Worm (Caenorhabditis elegans) whole organism, L4 larva: ENCODE results near the gene T12A2.3.

Experiments used
- F26F4.8 ChIP-seq: fragments of 200-800 bp; sonication (Bioruptor generic); conservative IDR thresholded peaks from 2 replicates; pipeline ENCODE4 v1.3.6; 2022; ENCODE audit warnings: missing genetic modification characterization, missing compliant biosample characterization
- F44E2.7 ChIP-seq: fragments of 200-800 bp; sonication (Bioruptor generic); IDR thresholded peaks from 2 replicates; pipeline ENCODE4 v2.1.2; 2022; ENCODE audit warnings: missing genetic modification characterization, missing compliant biosample characterization
- T20F7.1 ChIP-seq: fragments of 200-800 bp; sonication (Bioruptor generic); optimal IDR thresholded peaks from 2 replicates; lab custom pipeline; 2018; ENCODE audit warnings: mild to moderate bottlenecking, missing genetic modification characterization, missing compliant biosample characterization
- Y5F2A.4 ChIP-seq: fragments of 200-800 bp; sonication (Bioruptor generic); optimal IDR thresholded peaks from 2 replicates; lab custom pipeline; 2018; ENCODE audit warnings: mild to moderate bottlenecking, missing genetic modification characterization, missing compliant biosample characterization
- ZK337.2 ChIP-seq: fragments of 200-800 bp; sonication (Bioruptor generic); IDR thresholded peaks from 2 replicates; pipeline ENCODE4 v1.3.6; 2022; ENCODE audit warnings: missing genetic modification reagents, missing genetic modification characterization, missing compliant biosample characterization
- aha-1 ChIP-seq: fragments of 150-350 bp; peaks from one replicate; lab custom pipeline; 2014; ENCODE audit warnings: missing biosample characterization, missing genetic modification characterization
- ceh-28 ChIP-seq: fragments of 150-350 bp; optimal IDR thresholded peaks from 2 replicates; lab custom pipeline; 2014; ENCODE audit warnings: missing biosample characterization, missing genetic modification reagents, missing genetic modification characterization
- ceh-44 ChIP-seq: fragments of 200-800 bp; sonication (Bioruptor generic); IDR thresholded peaks from 2 replicates; pipeline ENCODE4 v1.3.6; 2022; ENCODE audit warnings: missing genetic modification reagents, missing genetic modification characterization, missing compliant biosample characterization
- duxl-1 ChIP-seq: sonication (generic microtip); optimal IDR thresholded peaks from 2 replicates; lab custom pipeline; 2016; ENCODE audit warnings: mild to moderate bottlenecking, missing genetic modification characterization, moderate library complexity, missing compliant biosample characterization; ENCODE audit not compliant: poor library complexity
- egl-27 ChIP-seq: sonication (generic microtip); optimal IDR thresholded peaks from 3 replicates; lab custom pipeline; 2017; ENCODE audit warnings: missing biosample characterization, missing genetic modification reagents, missing genetic modification characterization
- fkh-10 ChIP-seq: fragments of 150-350 bp; optimal IDR thresholded peaks from 2 replicates; lab custom pipeline; 2014; ENCODE audit warnings: missing biosample characterization, missing genetic modification reagents, missing genetic modification characterization
- fos-1 ChIP-seq: fragments of 150-350 bp; optimal IDR thresholded peaks from 2 replicates; lab custom pipeline; 2014; ENCODE audit warnings: missing biosample characterization, missing genetic modification characterization
- gei-8 ChIP-seq: fragments of 200-800 bp; sonication (Bioruptor generic); optimal IDR thresholded peaks from 2 replicates; lab custom pipeline; 2018; ENCODE audit warnings: mild to moderate bottlenecking, missing genetic modification characterization, missing compliant biosample characterization
- lim-7 ChIP-seq: fragments of 200-800 bp; sonication (Bioruptor generic); IDR thresholded peaks from 2 replicates; pipeline ENCODE4 v1.3.6; 2022; ENCODE audit warnings: missing genetic modification characterization, missing compliant biosample characterization
- lin-29 ChIP-seq: fragments of 200-800 bp; sonication (Bioruptor generic); IDR thresholded peaks from 2 replicates; pipeline ENCODE4 v1.3.6; 2022; ENCODE audit warnings: missing genetic modification reagents, missing genetic modification characterization, missing compliant biosample characterization
- lin-39 ChIP-seq: fragments of 150-350 bp; optimal IDR thresholded peaks from 2 replicates; lab custom pipeline; 2014; ENCODE audit warnings: missing biosample characterization, missing genetic modification reagents, missing genetic modification characterization
- mxl-3 ChIP-seq: fragments of 200-800 bp; sonication (Bioruptor generic); optimal IDR thresholded peaks from 2 replicates; lab custom pipeline; 2018; ENCODE audit warnings: mild to moderate bottlenecking, missing genetic modification characterization, missing compliant biosample characterization
- nhr-237 ChIP-seq: sonication (generic microtip); optimal IDR thresholded peaks from 2 replicates; lab custom pipeline; 2017; ENCODE audit warnings: missing biosample characterization, missing genetic modification characterization
- nhr-25 ChIP-seq: sonication (generic microtip); optimal IDR thresholded peaks from 2 replicates; lab custom pipeline; 2017; ENCODE audit warnings: missing genetic modification characterization, mild to moderate bottlenecking, missing compliant biosample characterization, antibody characterized with exemption, moderate library complexity, borderline replicate concordance; ENCODE audit not compliant: insufficient read depth
- nhr-41 ChIP-seq: fragments of 200-800 bp; sonication (Bioruptor generic); IDR thresholded peaks from 2 replicates; pipeline ENCODE4 v1.3.6; 2022; ENCODE audit warnings: missing genetic modification reagents, missing genetic modification characterization, missing compliant biosample characterization
- nhr-76 ChIP-seq: fragments of 150-350 bp; optimal IDR thresholded peaks from 2 replicates; lab custom pipeline; 2014; ENCODE audit warnings: missing biosample characterization, missing genetic modification characterization
- nhr-77 ChIP-seq: fragments of 150-350 bp; optimal IDR thresholded peaks from 2 replicates; lab custom pipeline; 2014; ENCODE audit warnings: missing biosample characterization, missing genetic modification characterization
- pha-4 ChIP-seq, 2 experiments: fragments of 150-350 bp in 1 of 2; fragments of 200-800 bp in 1 of 2; sonication (Bioruptor generic) in 1 of 2; IDR thresholded peaks in 1 of 2; optimal IDR thresholded peaks in 1 of 2; 2 replicates each; pipeline versions ENCODE4 v1.3.6 to Lab custom; 2014 to 2022; ENCODE audit warnings: missing genetic modification characterization in 2 of 2, missing genetic modification reagents in 2 of 2, missing biosample characterization in 1 of 2, missing compliant biosample characterization in 1 of 2
- php-3 ChIP-seq: fragments of 200-800 bp; sonication (Bioruptor generic); IDR thresholded peaks from 2 replicates; pipeline ENCODE4 v1.3.6; 2022; ENCODE audit warnings: missing genetic modification reagents, missing genetic modification characterization, missing compliant biosample characterization
- pqm-1 ChIP-seq: sonication (generic microtip); optimal IDR thresholded peaks from 2 replicates; lab custom pipeline; 2017; ENCODE audit warnings: missing biosample characterization, missing genetic modification characterization
- saeg-2 ChIP-seq: fragments of 200-800 bp; sonication (Bioruptor generic); IDR thresholded peaks from 2 replicates; pipeline ENCODE4 v1.3.6; 2022; ENCODE audit warnings: missing genetic modification reagents, missing genetic modification characterization, missing compliant biosample characterization
- sdz-12 ChIP-seq: fragments of 200-800 bp; sonication (Bioruptor generic); optimal IDR thresholded peaks from 2 replicates; lab custom pipeline; 2018; ENCODE audit warnings: mild to moderate bottlenecking, missing genetic modification characterization, missing compliant biosample characterization
- set-16 ChIP-seq: fragments of 200-800 bp; sonication (Bioruptor generic); IDR thresholded peaks from 2 replicates; pipeline ENCODE4 v1.3.6; 2022; ENCODE audit warnings: missing genetic modification reagents, missing genetic modification characterization, missing compliant biosample characterization
- snpc-4 ChIP-seq: fragments of 150-350 bp; optimal IDR thresholded peaks from 2 replicates; lab custom pipeline; 2014; ENCODE audit warnings: missing biosample characterization, missing genetic modification characterization
- spr-3 ChIP-seq: fragments of 200-800 bp; sonication (Bioruptor generic); optimal IDR thresholded peaks from 2 replicates; lab custom pipeline; 2018; ENCODE audit warnings: mild to moderate bottlenecking, missing genetic modification characterization, missing compliant biosample characterization
- tag-97 ChIP-seq: fragments of 200-800 bp; sonication (Bioruptor generic); IDR thresholded peaks from 2 replicates; pipeline ENCODE4 v1.3.6; 2022; ENCODE audit warnings: missing genetic modification characterization, missing compliant biosample characterization
- tra-1 ChIP-seq: fragments of 200-800 bp; sonication (Bioruptor generic); IDR thresholded peaks from 2 replicates; pipeline ENCODE4 v1.3.6; 2022; ENCODE audit warnings: missing genetic modification reagents, missing genetic modification characterization, missing compliant biosample characterization
- unc-62 ChIP-seq, 3 experiments: fragments of 150-350 bp in 1 of 3; sonication (generic microtip); optimal IDR thresholded peaks in 2 of 3; peaks in 1 of 3; 1 replicate in 1 of 3; 2 replicates in 2 of 3; lab custom pipeline; 2014 to 2017; ENCODE audit warnings: missing biosample characterization in 3 of 3, missing genetic modification characterization in 3 of 3, missing genetic modification reagents in 3 of 3, missing genotype in 1 of 3
- zfp-2 ChIP-seq: sonication (generic microtip); optimal IDR thresholded peaks from 2 replicates; lab custom pipeline; 2016; ENCODE audit warnings: mild to moderate bottlenecking, missing genetic modification characterization, missing compliant biosample characterization

The T12A2.3 gene

ce11 chrIII:6265911-6266310 is 25.3 kb downstream of the T12A2.3 start, which contains the start of gene srg-6:
TSS of gene srg-6 (minus strand) at chrIII:6266011.
- TF ChIP-seq mxl-3 (GFP tag; lab: Kevin White, UChicago), result no peak
- no peak for TF ChIP-seq pha-4 (GFP tag; IDR thresholded peaks at IDR 0.05; lab: Robert Waterston, UW)
- no peak for TF ChIP-seq pha-4 (tag; optimal IDR thresholded peaks at IDR 0.05; lab: Kevin White, UChicago)
- TF ChIP-seq lin-29 (GFP tag; lab: Robert Waterston, UW), result no peak
- TF ChIP-seq Y5F2A.4 (GFP tag; lab: Kevin White, UChicago), result no peak
- no peak for TF ChIP-seq nhr-25 (tag; lab: Kevin White, UChicago)
- TF ChIP-seq php-3, result no peak
- TF ChIP-seq ceh-44 (GFP tag; lab: Robert Waterston, UW), result no peak
- no peak for TF ChIP-seq lin-39
- no peak for TF ChIP-seq lim-7 (GFP tag; lab: Robert Waterston, UW)
- no peak for TF ChIP-seq sdz-12 (GFP tag; lab: Kevin White, UChicago)
- TF ChIP-seq nhr-76 (tag; lab: Kevin White, UChicago), result no peak
- no peak for TF ChIP-seq ZK337.2
- TF ChIP-seq tag-97 (GFP tag; lab: Robert Waterston, UW), result no peak
- TF ChIP-seq egl-27 (tag; lab: Kevin White, UChicago), result no peak
- TF ChIP-seq fkh-10 (GFP tag; lab: Kevin White, UChicago), result no peak
- no peak for TF ChIP-seq tra-1 (GFP tag; lab: Robert Waterston, UW)
- no peak for TF ChIP-seq snpc-4 (tag; lab: Kevin White, UChicago)
- TF ChIP-seq fos-1 (tag; lab: Kevin White, UChicago), result no peak
- no peak for TF ChIP-seq F26F4.8 (GFP tag; lab: Robert Waterston, UW)

ce11 chrIII:6268061-6268460 is 27.4 kb downstream of the T12A2.3 start, which contains the start of gene srg-7:
TSS of gene srg-7 (minus strand) at chrIII:6268161.
- TF ChIP-seq tag-97 (GFP tag; lab: Robert Waterston, UW) (no peak), nhr-77 (tag; lab: Kevin White, UChicago) (no peak), mxl-3 (GFP tag; lab: Kevin White, UChicago) (no peak), zfp-2 (tag; lab: Kevin White, UChicago) (no peak), tra-1 (GFP tag; lab: Robert Waterston, UW) (no peak), nhr-237 (tag; lab: Kevin White, UChicago) (no peak), saeg-2 (GFP tag; lab: Robert Waterston, UW) (no peak), duxl-1 (tag; lab: Kevin White, UChicago) (no peak), ceh-28 (tag; lab: Kevin White, UChicago) (no peak)

- no peak for TF ChIP-seq snpc-4 (tag; lab: Kevin White, UChicago)
- TF ChIP-seq aha-1 (tag; lab: Kevin White, UChicago), result peak; percentile 33
- no peak for TF ChIP-seq nhr-41 (GFP tag; lab: Robert Waterston, UW)
- TF ChIP-seq T20F7.1 (GFP tag; lab: Kevin White, UChicago), result no peak
- peak in 1 of 2 experiments; percentile 47 for TF ChIP-seq unc-62 (GFP tag; optimal IDR thresholded peaks at IDR 0.05 in 1 of 2; lab: Kevin White, UChicago)
- TF ChIP-seq unc-62 (tag; optimal IDR thresholded peaks at IDR 0.05; lab: Kevin White, UChicago), result no peak
- no peak for TF ChIP-seq ZK337.2
These were observed 29.6 kb downstream of the T12A2.3 start, which contains the start of gene srg-3 for ce11 chrIII:6270277-6270676. TSS of gene srg-3 (minus strand) at chrIII:6270377.

ce11 chrIII:6272868-6273267 is 32.2 kb downstream of the T12A2.3 start, which contains the start of gene C18F10.2:
TSS of gene C18F10.2 (plus strand) at chrIII:6273168.
- no peak for TF ChIP-seq spr-3 (GFP tag; lab: Kevin White, UChicago)
- no peak for TF ChIP-seq lin-39
- no peak for TF ChIP-seq set-16 (GFP tag; lab: Robert Waterston, UW)
- TF ChIP-seq F44E2.7 (GFP tag; lab: Robert Waterston, UW), result no peak
- no peak for TF ChIP-seq pqm-1 (tag; lab: Kevin White, UChicago)
- no peak for TF ChIP-seq gei-8 (GFP tag; lab: Kevin White, UChicago)
